Fruit fly (Drosophila melanogaster) whole organism, embryonic: Measurements from ENCODE around the gene CG16978.

Experiments used
- CG10209 ChIP-seq: fragments of 200-800 bp; sonication (Bioruptor generic); optimal IDR thresholded peaks from 3 replicates; lab custom pipeline; 2017; ENCODE audit warnings: missing biosample characterization, mild to moderate bottlenecking, missing genetic modification characterization, missing genetic modification reagents
- CG10274 ChIP-seq: fragments of 200-800 bp; sonication (Bioruptor generic); optimal IDR thresholded peaks from 3 replicates; lab custom pipeline; 2017; ENCODE audit warnings: missing biosample characterization, mild to moderate bottlenecking, missing genetic modification characterization
- CG11093 ChIP-seq: fragments of 200-800 bp; sonication (Bioruptor generic); IDR thresholded peaks from 3 replicates; pipeline ENCODE4 v1.3.6; 2022; ENCODE audit warnings: missing biosample characterization, missing genetic modification characterization
- CG14441 ChIP-seq: fragments of 200-800 bp; sonication (Bioruptor generic); IDR thresholded peaks from 2 replicates; pipeline ENCODE4 v1.3.6; 2022; ENCODE audit warnings: missing biosample characterization, missing genetic modification characterization
- CG32532 ChIP-seq: fragments of 200-800 bp; sonication (Bioruptor generic); IDR thresholded peaks from 2 replicates; pipeline ENCODE4 v1.3.6; 2022; ENCODE audit warnings: missing biosample characterization, missing genetic modification characterization
- CG6654 ChIP-seq: fragments of 200-800 bp; sonication (Bioruptor generic); optimal IDR thresholded peaks from 2 replicates; lab custom pipeline; 2017; ENCODE audit warnings: missing biosample characterization, mild to moderate bottlenecking, missing genetic modification characterization
- CG8281 ChIP-seq: fragments of 200-800 bp; sonication (Bioruptor generic); optimal IDR thresholded peaks from 2 replicates; lab custom pipeline; 2018; ENCODE audit warnings: missing biosample characterization, mild to moderate bottlenecking, missing genetic modification characterization, moderate library complexity
- CG8290 ChIP-seq, 3 experiments: fragments of 200-800 bp; sonication (Bioruptor generic); optimal IDR thresholded peaks; 2 replicates each; lab custom pipeline; 2016 to 2019; ENCODE audit warnings: missing biosample characterization in 3 of 3, missing genetic modification characterization in 3 of 3, mild to moderate bottlenecking in 2 of 3, moderate library complexity in 1 of 3
- Dad ChIP-seq: fragments of 200-800 bp; sonication (Bioruptor generic); optimal IDR thresholded peaks from 3 replicates; lab custom pipeline; 2016; ENCODE audit warnings: missing biosample characterization, missing genetic modification characterization
- ERR ChIP-seq: fragments of 200-800 bp; sonication (Bioruptor generic); optimal IDR thresholded peaks from 2 replicates; lab custom pipeline; 2016; ENCODE audit warnings: missing biosample characterization, missing genetic modification characterization
- GATAe ChIP-seq: fragments of 200-800 bp; sonication (Bioruptor generic); conservative IDR thresholded peaks from 2 replicates; pipeline ENCODE4 v1.3.6; 2022; ENCODE audit warnings: missing biosample characterization, missing genetic modification characterization
- H15 ChIP-seq: fragments of 200-800 bp; sonication (Bioruptor generic); IDR thresholded peaks from 3 replicates; pipeline ENCODE4 v1.3.6; 2022; ENCODE audit warnings: missing biosample characterization, missing genetic modification characterization
- H2.0 ChIP-seq: fragments of 200-800 bp; sonication (Bioruptor generic); IDR thresholded peaks from 2 replicates; pipeline ENCODE4 v1.3.6; 2022; ENCODE audit warnings: missing biosample characterization, missing genetic modification characterization
- Lpt ChIP-seq: fragments of >200 bp; optimal IDR thresholded peaks from 2 replicates; lab custom pipeline; 2018; ENCODE audit warnings: missing biosample characterization, missing genetic modification characterization
- Nf-YA ChIP-seq: fragments of 200-800 bp; sonication (Bioruptor generic); IDR thresholded peaks from 2 replicates; pipeline ENCODE4 v1.3.6; 2022; ENCODE audit warnings: missing biosample characterization, missing genetic modification characterization
- NfI ChIP-seq: fragments of 200-800 bp; sonication (Bioruptor generic); optimal IDR thresholded peaks from 3 replicates; lab custom pipeline; 2018; ENCODE audit warnings: missing biosample characterization, mild to moderate bottlenecking, missing genetic modification characterization, moderate library complexity
- amos ChIP-seq: fragments of 200-800 bp; sonication (Bioruptor generic); IDR thresholded peaks from 2 replicates; pipeline ENCODE4 v1.3.6; 2022; ENCODE audit warnings: missing biosample characterization, missing genetic modification characterization; ENCODE audit not compliant: partially characterized antibody
- btn ChIP-seq: fragments of 200-800 bp; sonication (Bioruptor generic); optimal IDR thresholded peaks from 2 replicates; lab custom pipeline; 2016; ENCODE audit warnings: missing biosample characterization, missing genetic modification characterization
- chinmo ChIP-seq: fragments of 200-800 bp; sonication (Bioruptor generic); IDR thresholded peaks from 4 replicates; pipeline ENCODE4 v1.3.6; 2022; ENCODE audit warnings: missing biosample characterization, missing genetic modification characterization; ENCODE audit not compliant: partially characterized antibody
- ci ChIP-seq: fragments of 200-800 bp; sonication (Bioruptor generic); IDR thresholded peaks from 3 replicates; pipeline ENCODE4 v1.3.6; 2022; ENCODE audit warnings: missing biosample characterization, missing genetic modification characterization
- crp ChIP-seq, 2 experiments: fragments of 200-800 bp; sonication (Bioruptor generic); optimal IDR thresholded peaks; 2 replicates in 1 of 2; 3 replicates in 1 of 2; lab custom pipeline; 2017; ENCODE audit warnings: missing biosample characterization in 2 of 2, missing genetic modification characterization in 2 of 2, mild to moderate bottlenecking in 1 of 2, moderate library complexity in 1 of 2
- dati ChIP-seq: fragments of 200-800 bp; sonication (Bioruptor generic); IDR thresholded peaks from 2 replicates; pipeline ENCODE4 v1.3.6; 2022; ENCODE audit warnings: missing biosample characterization, missing genetic modification characterization
- gcm2 ChIP-seq: fragments of 200-800 bp; sonication (Bioruptor generic); optimal IDR thresholded peaks from 2 replicates; lab custom pipeline; 2016; ENCODE audit warnings: missing biosample characterization, missing genetic modification characterization
- kah ChIP-seq: fragments of 200-800 bp; sonication (Bioruptor generic); optimal IDR thresholded peaks from 2 replicates; lab custom pipeline; 2018; ENCODE audit warnings: missing biosample characterization, mild to moderate bottlenecking, missing genetic modification characterization
- sr ChIP-seq: fragments of 200-800 bp; sonication (Bioruptor generic); IDR thresholded peaks from 3 replicates; pipeline ENCODE4 v1.3.6; 2022; ENCODE audit warnings: missing biosample characterization, missing genetic modification characterization

The CG16978 gene

dm6 chr2L:13095805-13096204 is 47.6 kb downstream of the CG16978 start:
- no peak for TF ChIP-seq GATAe (GFP tag; lab: Robert Waterston, UW)
- no peak for TF ChIP-seq Lpt (GFP tag; lab: Kevin White, UChicago)
- no peak for TF ChIP-seq sr
- TF ChIP-seq gcm2 (GFP tag; lab: Kevin White, UChicago) = no peak
- TF ChIP-seq crp (GFP tag; optimal IDR thresholded peaks at IDR 0.05; lab: Kevin White, UChicago) = no peak
- no peak for TF ChIP-seq CG8290 (GFP tag; optimal IDR thresholded peaks at IDR 0.05; lab: Kevin White, UChicago)
- peak in 1 of 2 experiments; percentile 17 for TF ChIP-seq CG8290 (tag; optimal IDR thresholded peaks at IDR 0.05; lab: Kevin White, UChicago)
- TF ChIP-seq Dad = no peak
- TF ChIP-seq CG10209 (GFP tag; lab: Kevin White, UChicago) = no peak
- TF ChIP-seq H2.0 (GFP tag; lab: Robert Waterston, UW) = 0 out of 2 replicates have a peak, but pooled peaks have one; percentile 9
- no peak for TF ChIP-seq CG10274
- TF ChIP-seq ERR = no peak
- TF ChIP-seq CG32532 = no peak
- peak; percentile 97 for TF ChIP-seq CG8281
- TF ChIP-seq NfI (GFP tag; lab: Kevin White, UChicago) = no peak
- no peak for TF ChIP-seq btn
- no peak for TF ChIP-seq Nf-YA (GFP tag; lab: Robert Waterston, UW)
- no peak for TF ChIP-seq CG11093 (GFP tag; lab: Robert Waterston, UW)
- TF ChIP-seq dati (GFP tag; lab: Robert Waterston, UW) = no peak
- TF ChIP-seq CG14441 (GFP tag; lab: Robert Waterston, UW) = no peak
- no peak for TF ChIP-seq amos (GFP tag; lab: Robert Waterston, UW)
- 0 out of 3 replicates have a peak, but pooled peaks have one; percentile 24 for TF ChIP-seq H15 (GFP tag; lab: Robert Waterston, UW)
- 0 out of 4 replicates have a peak, but pooled peaks have one; percentile 49 for TF ChIP-seq chinmo
- no peak for TF ChIP-seq CG6654 (GFP tag; lab: Kevin White, UChicago)
- 0 out of 3 replicates have a peak, but pooled peaks have one; percentile 44 for TF ChIP-seq ci (GFP tag; lab: Robert Waterston, UW)
- no peak for TF ChIP-seq kah (GFP tag; lab: Kevin White, UChicago)
